Fruit fly (Drosophila melanogaster): ENCODE data around the gene CG43318.

The CG43318 gene

dm6 chr3R:15794258-15794727, 38.9 kb downstream of the CG43318 start:
- TF ChIP-seq psq (optimal IDR thresholded peaks at IDR 0.05) (no peak), CG8478 (optimal IDR thresholded peaks at IDR 0.05) (peak; percentile 91), Dll (optimal IDR thresholded peaks at IDR 0.05) (no peak), EcR (GFP tag; optimal IDR thresholded peaks at IDR 0.05) (no peak)

DNA sequence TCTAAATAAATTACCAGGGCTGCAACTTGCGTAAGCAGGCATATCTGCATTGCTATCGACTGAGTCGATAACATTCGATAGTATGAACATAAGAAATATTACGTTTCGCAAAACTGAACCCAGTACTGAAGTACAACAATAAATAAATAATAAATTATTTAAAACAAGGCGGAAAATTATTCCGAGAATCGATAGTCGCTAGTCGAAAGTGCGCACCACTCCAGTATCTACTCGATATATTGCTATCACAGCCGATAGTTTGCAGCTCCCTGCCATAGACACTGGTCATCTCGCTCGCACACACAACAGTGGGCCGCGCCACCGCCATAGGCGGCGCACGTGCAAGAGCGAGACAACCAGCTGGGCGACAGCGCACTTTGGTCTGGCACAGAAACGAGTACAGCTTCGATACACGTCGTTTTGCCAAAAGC, 39.8 kb downstream of the CG43318 start, which contains the start of gene nsl1:
Gene nsl1 (plus strand): TSS at position 411 of the 431 bp plus-strand sequence.
- TF ChIP-seq CG8478 (optimal IDR thresholded peaks at IDR 0.05), result peak; percentile 75
- TF ChIP-seq EcR (GFP tag; optimal IDR thresholded peaks at IDR 0.05), result no peak
- TF ChIP-seq pan (optimal IDR thresholded peaks at IDR 0.05), result no peak

DNA sequence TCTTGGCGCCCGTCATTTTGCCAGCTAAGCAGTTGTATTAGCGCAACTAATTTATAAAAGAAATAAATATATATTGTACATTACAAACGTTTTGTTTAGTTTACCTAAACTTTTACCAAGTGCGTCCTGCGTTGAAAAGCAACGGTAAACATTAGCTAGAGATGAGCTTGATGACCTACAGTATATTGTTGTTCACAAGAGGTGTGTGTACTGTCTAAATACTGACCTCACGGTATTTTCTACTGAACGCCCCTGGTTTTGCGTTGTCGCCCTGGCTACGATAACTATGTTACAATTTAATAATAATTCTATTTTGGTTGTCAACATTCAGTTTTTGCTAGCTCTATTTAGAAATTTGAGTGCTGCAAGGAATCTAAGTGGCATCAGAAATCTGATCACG, 40.8 kb downstream of the CG43318 start, which contains the start of gene Acyp2:
Gene Acyp2 (plus strand): TSS at position 262 of the 400 bp plus-strand sequence.
- TF ChIP-seq usp (GFP tag; optimal IDR thresholded peaks at IDR 0.05) (no peak), psq (optimal IDR thresholded peaks at IDR 0.05) (no peak), EcR (GFP tag; optimal IDR thresholded peaks at IDR 0.05) (no peak)

- no peak for TF ChIP-seq CG8478 (optimal IDR thresholded peaks at IDR 0.05)
- no peak for TF ChIP-seq pan (optimal IDR thresholded peaks at IDR 0.05)
- TF ChIP-seq psq (optimal IDR thresholded peaks at IDR 0.05), result no peak
- no peak for TF ChIP-seq EcR (GFP tag; optimal IDR thresholded peaks at IDR 0.05)
- TF ChIP-seq Dll (optimal IDR thresholded peaks at IDR 0.05), result no peak
- no peak for TF ChIP-seq usp (GFP tag; optimal IDR thresholded peaks at IDR 0.05)
These were observed 45.0 kb downstream of the CG43318 start, which contains the start of gene Uros2 for dm6 chr3R:15788221-15788620. TSS of gene Uros2 (plus strand) at chr3R:15788521.

DNA sequence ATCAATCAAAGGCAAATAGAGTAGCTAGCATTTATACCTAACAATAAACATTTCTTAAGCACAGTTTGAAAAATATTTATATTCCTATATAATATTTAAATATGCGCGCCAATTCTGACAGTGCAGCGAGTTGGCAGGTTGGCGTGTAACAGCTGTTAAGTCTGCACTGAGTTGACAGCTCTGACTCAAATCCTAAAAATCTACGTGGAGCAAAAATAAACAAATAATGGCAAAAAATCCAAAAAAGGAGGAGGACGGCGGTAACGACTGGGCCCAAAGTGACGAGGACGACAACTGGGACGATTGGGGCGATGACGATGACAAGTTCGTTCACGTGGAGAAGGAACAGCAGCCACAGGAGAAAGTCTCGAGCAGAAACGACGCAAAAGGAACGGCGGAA, 46.7 kb downstream of the CG43318 start, which contains the start of gene CG9590:
Gene CG9590 (plus strand): TSS at position 166 of the 400 bp plus-strand sequence.
- no peak for TF ChIP-seq CG8478 (optimal IDR thresholded peaks at IDR 0.05)
- no peak for TF ChIP-seq EcR (GFP tag; optimal IDR thresholded peaks at IDR 0.05)
- no peak for TF ChIP-seq psq (optimal IDR thresholded peaks at IDR 0.05)
- no peak for TF ChIP-seq pan (optimal IDR thresholded peaks at IDR 0.05)
- no peak for TF ChIP-seq usp (GFP tag; optimal IDR thresholded peaks at IDR 0.05)
- no peak for TF ChIP-seq Dll (optimal IDR thresholded peaks at IDR 0.05)

- TF ChIP-seq CG8478 (optimal IDR thresholded peaks at IDR 0.05) (no peak), Dll (optimal IDR thresholded peaks at IDR 0.05) (no peak), pan (optimal IDR thresholded peaks at IDR 0.05) (no peak)
These were observed 48.9 kb downstream of the CG43318 start for dm6 chr3R:15784298-15784697.
